Worm (Caenorhabditis elegans): ENCODE measurements around the gene F13B6.3.

- TF ChIP-seq fkh-10 (GFP tag; optimal IDR thresholded peaks at IDR 0.05) = no peak
- no peak for TF ChIP-seq fkh-6 (tag; optimal IDR thresholded peaks at IDR 0.05)
- TF ChIP-seq pha-2 (tag; optimal IDR thresholded peaks at IDR 0.05) = no peak
- no peak for TF ChIP-seq ceh-9 (tag; optimal IDR thresholded peaks at IDR 0.05)
- TF ChIP-seq F13H6.1 (tag; optimal IDR thresholded peaks at IDR 0.05) = no peak
- TF ChIP-seq nhr-232 (tag; optimal IDR thresholded peaks at IDR 0.05) = no peak
- TF ChIP-seq ceh-14 (tag; optimal IDR thresholded peaks at IDR 0.05) = no peak
- TF ChIP-seq unc-55 (GFP tag; optimal IDR thresholded peaks at IDR 0.05) = no peak
- no peak for TF ChIP-seq ama-1 (optimal IDR thresholded peaks at IDR 0.05)
- TF ChIP-seq ceh-19 (GFP tag; optimal IDR thresholded peaks at IDR 0.05) = no peak
- TF ChIP-seq pqm-1 (tag; optimal IDR thresholded peaks at IDR 0.05) = no peak
Observed at ce11 chrIV:7499302-7499701, 33.5 kb upstream of the F13B6.3 start.
